Worm (Caenorhabditis elegans): ENCODE results near the gene srd-31.

ce11 chrV:7600149-7600548, 34.4 kb downstream of the srd-31 start, which contains the start of gene C50E3.9:
- TF ChIP-seq che-1 (tag; optimal IDR thresholded peaks at IDR 0.05): no peak
- TF ChIP-seq pha-4 (tag; optimal IDR thresholded peaks at IDR 0.05): no peak
- no peak for TF ChIP-seq ama-1 (optimal IDR thresholded peaks at IDR 0.05)
- TF ChIP-seq fkh-6 (tag; optimal IDR thresholded peaks at IDR 0.05): no peak
- no peak for TF ChIP-seq ceh-22 (tag; optimal IDR thresholded peaks at IDR 0.05)
- no peak for TF ChIP-seq ceh-24 (tag; optimal IDR thresholded peaks at IDR 0.05)
- no peak for TF ChIP-seq pha-2 (tag; optimal IDR thresholded peaks at IDR 0.05)
- no peak for TF ChIP-seq Y22D7AL.16 (tag; optimal IDR thresholded peaks at IDR 0.05)
- TF ChIP-seq unc-42 (tag; optimal IDR thresholded peaks at IDR 0.05): no peak
- TF ChIP-seq C38D4.7 (GFP tag; optimal IDR thresholded peaks at IDR 0.05): no peak
- no peak for TF ChIP-seq lin-11 (tag; optimal IDR thresholded peaks at IDR 0.05)
